Worm (Caenorhabditis elegans) whole organism, young adult: ENCODE data around the gene F55G11.6.

ENCODE experiments used
- B0261.1 ChIP-seq: sonication (generic microtip); optimal IDR thresholded peaks from 2 replicates; lab custom pipeline; 2016; ENCODE audit warnings: mild to moderate bottlenecking, missing genetic modification characterization, moderate library complexity, missing compliant biosample characterization
- B0336.3 ChIP-seq: fragments of 200-800 bp; sonication (Bioruptor generic); IDR thresholded peaks from 2 replicates; pipeline ENCODE4 v1.3.6; 2022; ENCODE audit warnings: missing genetic modification characterization, missing compliant biosample characterization
- C06A6.2 ChIP-seq: fragments of 200-800 bp; sonication (Bioruptor generic); conservative IDR thresholded peaks from 2 replicates; pipeline ENCODE4 v1.3.6; 2022; ENCODE audit warnings: missing genetic modification characterization, missing compliant biosample characterization
- D2030.7 ChIP-seq: fragments of 200-800 bp; sonication (Bioruptor generic); IDR thresholded peaks from 2 replicates; pipeline ENCODE4 v1.3.6; 2022; ENCODE audit warnings: missing genetic modification reagents, missing genetic modification characterization, missing compliant biosample characterization
- F10E7.11 ChIP-seq: sonication (generic microtip); optimal IDR thresholded peaks from 2 replicates; lab custom pipeline; 2017; ENCODE audit warnings: mild to moderate bottlenecking, missing genetic modification characterization, moderate library complexity, missing compliant biosample characterization
- F22D6.2 ChIP-seq: sonication (generic microtip); optimal IDR thresholded peaks from 2 replicates; lab custom pipeline; 2016; ENCODE audit warnings: mild to moderate bottlenecking, missing genetic modification characterization, missing compliant biosample characterization
- F55B11.4 ChIP-seq: sonication (generic microtip); optimal IDR thresholded peaks from 2 replicates; lab custom pipeline; 2016; ENCODE audit warnings: missing compliant biosample characterization, missing genetic modification characterization, borderline replicate concordance; ENCODE audit not compliant: insufficient read depth
- F57A8.1 ChIP-seq: fragments of 200-800 bp; sonication (Bioruptor generic); optimal IDR thresholded peaks from 2 replicates; lab custom pipeline; 2018; ENCODE audit warnings: mild to moderate bottlenecking, missing genetic modification characterization, moderate library complexity, missing compliant biosample characterization
- Y53F4B.3 ChIP-seq: fragments of 200-800 bp; sonication (Bioruptor generic); IDR thresholded peaks from 2 replicates; pipeline ENCODE4 v1.3.6; 2022; ENCODE audit warnings: missing genetic modification reagents, missing genetic modification characterization, missing compliant biosample characterization
- Y79H2A.3 ChIP-seq: fragments of 200-800 bp; sonication (Bioruptor generic); conservative IDR thresholded peaks from 2 replicates; pipeline ENCODE4 v1.3.6; 2022; ENCODE audit warnings: missing genetic modification reagents, missing genetic modification characterization, missing compliant biosample characterization
- akir-1 ChIP-seq: fragments of 200-800 bp; sonication (Bioruptor generic); optimal IDR thresholded peaks from 2 replicates; lab custom pipeline; 2018; ENCODE audit warnings: mild to moderate bottlenecking, missing genetic modification characterization, moderate library complexity, missing compliant biosample characterization
- athp-1 ChIP-seq: sonication (generic microtip); optimal IDR thresholded peaks from 2 replicates; lab custom pipeline; 2017; ENCODE audit warnings: mild to moderate bottlenecking, missing genetic modification characterization, missing compliant biosample characterization
- attf-6 ChIP-seq: fragments of 200-800 bp; sonication (Bioruptor generic); IDR thresholded peaks from 2 replicates; pipeline ENCODE4 v1.3.6; 2022; ENCODE audit warnings: missing genetic modification reagents, missing genetic modification characterization, missing compliant biosample characterization
- bed-1 ChIP-seq: fragments of 200-800 bp; sonication (Bioruptor generic); IDR thresholded peaks from 2 replicates; pipeline ENCODE4 v1.3.6; 2022; ENCODE audit warnings: missing genetic modification reagents, missing genetic modification characterization, missing compliant biosample characterization
- cebp-1 ChIP-seq, 2 experiments: fragments of 200-800 bp in 1 of 2; sonication (Bioruptor generic) in 1 of 2; sonication (generic microtip) in 1 of 2; IDR thresholded peaks in 1 of 2; optimal IDR thresholded peaks in 1 of 2; 2 replicates each; pipeline versions ENCODE4 v1.3.6 to Lab custom; 2017 to 2022; ENCODE audit warnings: missing compliant biosample characterization in 2 of 2, missing genetic modification characterization in 2 of 2, mild to moderate bottlenecking in 1 of 2, missing genetic modification reagents in 1 of 2, moderate library complexity in 1 of 2
- ceh-40 ChIP-seq: fragments of 200-800 bp; sonication (Bioruptor generic); IDR thresholded peaks from 2 replicates; pipeline ENCODE4 v1.3.6; 2022; ENCODE audit warnings: missing genetic modification characterization, missing compliant biosample characterization
- egl-18 ChIP-seq: fragments of 200-800 bp; sonication (Bioruptor generic); IDR thresholded peaks from 2 replicates; pipeline ENCODE4 v1.3.6; 2022; ENCODE audit warnings: missing genetic modification reagents, missing genetic modification characterization, missing compliant biosample characterization
- hmg-20 ChIP-seq: fragments of 200-800 bp; sonication (Bioruptor generic); IDR thresholded peaks from 2 replicates; pipeline ENCODE4 v1.3.6; 2022; ENCODE audit warnings: missing genetic modification reagents, missing genetic modification characterization, missing compliant biosample characterization
- hrde-1 ChIP-seq: sonication (generic microtip); optimal IDR thresholded peaks from 2 replicates; lab custom pipeline; 2016; ENCODE audit warnings: missing genetic modification characterization, mild to moderate bottlenecking, missing compliant biosample characterization, moderate library complexity, missing genotype, missing genetic modification reagents, borderline replicate concordance
- lag-1 ChIP-seq: fragments of 200-800 bp; sonication (Bioruptor generic); IDR thresholded peaks from 2 replicates; pipeline ENCODE4 v1.3.6; 2022; ENCODE audit warnings: missing genetic modification reagents, missing genetic modification characterization, missing compliant biosample characterization
- let-607 ChIP-seq, 2 experiments: fragments of 200-800 bp in 1 of 2; sonication (Bioruptor generic) in 1 of 2; sonication (generic microtip) in 1 of 2; optimal IDR thresholded peaks; 2 replicates each; lab custom pipeline; 2016 to 2018; ENCODE audit warnings: mild to moderate bottlenecking in 2 of 2, missing compliant biosample characterization in 2 of 2, missing genetic modification characterization in 2 of 2, moderate library complexity in 2 of 2, missing genotype in 1 of 2
- lin-54 ChIP-seq: fragments of 200-800 bp; sonication (Bioruptor generic); optimal IDR thresholded peaks from 2 replicates; lab custom pipeline; 2018; ENCODE audit warnings: mild to moderate bottlenecking, missing genetic modification characterization, missing compliant biosample characterization
- lsl-1 ChIP-seq: fragments of 200-800 bp; sonication (Bioruptor generic); optimal IDR thresholded peaks from 2 replicates; lab custom pipeline; 2018; ENCODE audit warnings: mild to moderate bottlenecking, missing genetic modification characterization, moderate library complexity, missing compliant biosample characterization
- madf-6 ChIP-seq: fragments of 200-800 bp; sonication (Bioruptor generic); IDR thresholded peaks from 2 replicates; pipeline ENCODE4 v1.3.6; 2022; ENCODE audit warnings: missing genetic modification reagents, missing genetic modification characterization, missing compliant biosample characterization
- madf-8 ChIP-seq: fragments of 200-800 bp; sonication (Bioruptor generic); conservative IDR thresholded peaks from 2 replicates; pipeline ENCODE4 v1.3.6; 2022; ENCODE audit warnings: missing genetic modification reagents, missing genetic modification characterization, missing compliant biosample characterization
- nhr-120 ChIP-seq: fragments of 200-800 bp; sonication (Bioruptor generic); IDR thresholded peaks from 2 replicates; pipeline ENCODE4 v1.3.6; 2022; ENCODE audit warnings: missing genetic modification characterization, missing compliant biosample characterization
- nhr-179 ChIP-seq: sonication (generic microtip); optimal IDR thresholded peaks from 2 replicates; lab custom pipeline; 2016; ENCODE audit warnings: mild to moderate bottlenecking, missing genetic modification characterization, missing compliant biosample characterization
- nhr-80 ChIP-seq: sonication (generic microtip); optimal IDR thresholded peaks from 2 replicates; lab custom pipeline; 2016; ENCODE audit warnings: missing genetic modification characterization, missing compliant biosample characterization
- nhr-90 ChIP-seq: sonication (generic microtip); optimal IDR thresholded peaks from 2 replicates; lab custom pipeline; 2016; ENCODE audit warnings: missing genotype, mild to moderate bottlenecking, missing genetic modification characterization, missing compliant biosample characterization
- rpc-1 ChIP-seq, 2 experiments: fragments of 150-350 bp in 1 of 2; sonication (generic microtip) in 1 of 2; optimal IDR thresholded peaks; 2 replicates each; lab custom pipeline; 2014 to 2018; ENCODE audit warnings: missing biosample characterization in 1 of 2, missing genetic modification characterization in 1 of 2, missing genetic modification reagents in 1 of 2, missing genotype in 1 of 2
- snpc-1.3 ChIP-seq: sonication (generic microtip); optimal IDR thresholded peaks from 2 replicates; lab custom pipeline; 2017; ENCODE audit warnings: missing genetic modification characterization, mild to moderate bottlenecking, missing compliant biosample characterization, antibody characterized with exemption, moderate library complexity, missing genotype, missing genetic modification reagents; ENCODE audit not compliant: insufficient read depth
- snpc-3.4 ChIP-seq: sonication (generic microtip); optimal IDR thresholded peaks from 2 replicates; lab custom pipeline; 2017; ENCODE audit warnings: missing genetic modification characterization, mild to moderate bottlenecking, missing compliant biosample characterization, antibody characterized with exemption, moderate library complexity, missing genotype, missing genetic modification reagents
- unc-62 ChIP-seq: fragments of 150-350 bp; optimal IDR thresholded peaks from 2 replicates; lab custom pipeline; 2014; ENCODE audit warnings: missing biosample characterization, missing genetic modification reagents, missing genetic modification characterization
- xnd-1 ChIP-seq: sonication (generic microtip); optimal IDR thresholded peaks from 2 replicates; lab custom pipeline; 2016; ENCODE audit warnings: missing genotype, missing genetic modification reagents, missing genetic modification characterization, missing compliant biosample characterization
- ztf-3 ChIP-seq: fragments of 200-800 bp; sonication (Bioruptor generic); optimal IDR thresholded peaks from 2 replicates; lab custom pipeline; 2018; ENCODE audit warnings: mild to moderate bottlenecking, missing genetic modification characterization, missing compliant biosample characterization

The F55G11.6 gene

DNA sequence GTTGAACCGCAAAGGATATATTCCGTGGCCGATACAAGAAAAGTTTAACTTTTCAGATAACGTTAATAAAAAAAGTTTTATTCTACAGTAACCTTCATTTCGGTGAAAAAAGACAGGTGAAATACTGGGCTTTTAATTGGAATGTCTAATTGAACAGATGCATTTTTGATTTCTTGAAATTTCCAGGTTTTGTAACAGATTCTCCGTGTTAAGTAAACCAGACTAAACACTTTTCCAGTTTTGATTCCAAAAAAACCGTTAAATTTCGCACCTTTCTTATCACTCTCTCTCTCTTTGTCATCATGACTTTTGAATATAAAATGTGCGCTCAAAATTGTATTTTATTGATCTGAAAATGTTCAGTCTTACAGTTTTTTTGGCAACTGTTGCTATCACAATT is 39.6 kb upstream of the F55G11.6 start, which contains the start of gene C32H11.3:
C32H11.3 (plus strand) TSS at position 301 of the 400 bp plus-strand sequence.
- TF ChIP-seq hmg-20 (GFP tag; lab: Robert Waterston, UW) (no peak), snpc-1.3 (tag; lab: Kevin White, UChicago) (no peak), lag-1 (GFP tag; lab: Robert Waterston, UW) (no peak), attf-6 (GFP tag; lab: Robert Waterston, UW) (no peak), cebp-1 (GFP tag; IDR thresholded peaks at IDR 0.05; lab: Robert Waterston, UW) (no peak), cebp-1 (tag; optimal IDR thresholded peaks at IDR 0.05; lab: Kevin White, UChicago) (no peak), lin-54 (no peak), F22D6.2 (tag; lab: Kevin White, UChicago) (no peak), nhr-90 (tag; lab: Kevin White, UChicago) (no peak), athp-1 (tag; lab: Kevin White, UChicago) (no peak), B0261.1 (tag; lab: Kevin White, UChicago) (no peak), madf-6 (GFP tag; lab: Robert Waterston, UW) (no peak), C06A6.2 (GFP tag; lab: Robert Waterston, UW) (no peak), unc-62 (GFP tag; lab: Kevin White, UChicago) (no peak), ztf-3 (GFP tag; lab: Kevin White, UChicago) (no peak)

DNA sequence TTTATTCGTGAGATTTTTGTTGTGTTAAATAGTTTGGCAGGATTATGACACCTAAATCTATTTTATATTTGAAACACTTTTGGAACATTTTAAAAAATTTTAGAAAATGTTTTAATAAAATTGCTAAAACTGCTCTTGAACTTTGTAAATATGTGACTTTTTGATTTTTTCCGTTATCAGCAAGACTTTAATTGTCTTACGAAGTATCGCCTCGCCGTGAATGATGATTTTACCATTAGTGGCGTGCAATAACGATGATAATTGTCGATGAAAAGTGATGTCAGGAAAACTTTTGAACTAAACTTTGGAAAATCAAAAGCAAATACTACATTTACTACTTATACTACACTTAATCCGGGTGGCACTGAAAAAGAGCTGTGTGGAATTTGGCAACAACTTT is 37.3 kb upstream of the F55G11.6 start:
- TF ChIP-seq let-607 (tag; optimal IDR thresholded peaks at IDR 0.05; lab: Kevin White, UChicago) (no peak), madf-8 (GFP tag; lab: Robert Waterston, UW) (no peak), B0336.3 (GFP tag; lab: Robert Waterston, UW) (no peak), egl-18 (GFP tag; lab: Robert Waterston, UW) (no peak), nhr-120 (GFP tag; lab: Robert Waterston, UW) (no peak)

DNA sequence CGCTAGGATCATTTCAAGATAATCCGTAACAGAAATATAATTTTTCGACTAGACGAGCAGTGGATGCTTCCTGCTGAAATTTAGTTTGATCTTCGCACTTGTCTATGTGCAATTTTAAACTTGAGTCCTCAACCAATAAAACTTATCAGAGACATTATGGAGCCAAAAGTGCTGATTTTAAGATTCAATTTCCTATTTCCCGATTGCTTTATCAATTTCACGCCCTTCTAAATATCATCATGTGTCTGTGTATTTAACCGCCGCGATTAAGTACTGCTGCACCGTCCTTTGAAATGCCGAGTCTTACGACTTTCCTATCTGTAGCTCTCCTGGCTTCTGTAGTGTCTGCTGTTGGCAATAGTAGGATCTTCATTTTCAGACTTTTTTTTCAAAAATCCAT is 36.8 kb upstream of the F55G11.6 start, which contains the start of gene C32H11.4:
C32H11.4 (plus strand) TSS at position 238 of the 400 bp plus-strand sequence.
- TF ChIP-seq snpc-3.4 (tag; lab: Kevin White, UChicago) (no peak), nhr-80 (tag; lab: Kevin White, UChicago) (peak; percentile 32)

DNA sequence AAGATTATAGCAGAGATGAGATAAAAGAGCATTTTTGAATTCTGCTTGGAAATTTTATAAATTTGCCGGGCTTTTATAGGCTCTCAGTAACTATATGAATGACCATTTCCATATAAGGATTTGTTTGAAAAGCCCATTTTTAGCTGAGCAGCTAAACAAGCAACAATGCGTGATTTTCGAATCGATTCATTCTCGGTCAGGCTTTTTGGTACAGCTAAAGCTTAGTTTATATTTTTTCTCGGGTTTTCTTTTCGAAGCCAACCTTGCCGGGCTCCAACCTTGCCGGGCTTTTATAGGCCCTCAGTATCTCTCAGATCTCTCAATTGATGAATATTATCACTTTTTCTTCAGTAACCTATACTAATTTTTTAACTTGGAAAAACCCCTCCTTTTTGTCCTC is 33.5 kb upstream of the F55G11.6 start, which contains the start of gene srlf-4:
srlf-4 (minus strand) TSS at position 101 of the 400 bp plus-strand sequence.
- no peak for TF ChIP-seq F57A8.1 (GFP tag; lab: Kevin White, UChicago)
- TF ChIP-seq bed-1 (GFP tag; lab: Robert Waterston, UW) = 0 out of 2 replicates have a peak, but pooled peaks have one; percentile 34

DNA sequence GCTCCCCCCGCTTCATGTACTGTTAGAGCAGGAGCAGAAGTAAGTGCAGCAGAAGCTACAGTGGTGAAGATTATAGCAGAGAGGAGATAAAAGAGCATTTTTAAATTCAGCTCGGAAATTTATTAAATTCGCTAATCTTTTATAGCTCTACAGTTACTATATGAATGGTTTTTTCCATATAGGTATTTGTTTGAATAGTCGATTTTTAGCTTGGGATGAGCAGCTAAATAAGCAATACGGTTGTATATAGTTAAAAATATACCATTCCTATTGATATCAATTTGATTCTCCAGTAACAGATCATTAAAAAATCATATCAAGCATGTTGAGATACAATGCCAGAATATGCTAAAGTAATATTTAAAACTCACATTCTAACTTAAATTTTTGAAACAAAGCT is 31.2 kb upstream of the F55G11.6 start, which contains the start of gene srlf-5:
srlf-5 (minus strand) TSS at position 101 of the 400 bp plus-strand sequence.
- TF ChIP-seq ceh-40 (no peak), hrde-1 (tag; lab: Kevin White, UChicago) (no peak), F55B11.4 (no peak), akir-1 (GFP tag; lab: Kevin White, UChicago) (no peak), xnd-1 (tag; lab: Kevin White, UChicago) (no peak), nhr-179 (tag; lab: Kevin White, UChicago) (no peak), Y79H2A.3 (GFP tag; lab: Robert Waterston, UW) (no peak), lsl-1 (GFP tag; lab: Kevin White, UChicago) (no peak), D2030.7 (GFP tag; lab: Robert Waterston, UW) (no peak), Y53F4B.3 (GFP tag; lab: Robert Waterston, UW) (no peak), rpc-1 (optimal IDR thresholded peaks at IDR 0.05; lab: Kevin White, UChicago) (no peak), rpc-1 (tag; optimal IDR thresholded peaks at IDR 0.05; lab: Kevin White, UChicago) (no peak), F10E7.11 (tag; lab: Kevin White, UChicago) (no peak)
